Fruit fly (Drosophila melanogaster): ENCODE results near the gene CG8833.

Gene CG8833

dm6 chr3L:13911649-13912260 is 17.0 kb downstream of the CG8833 start (continued):
- TF ChIP-seq scrt (GFP tag; optimal IDR thresholded peaks at IDR 0.05) (peak; percentile 49), sqz (GFP tag; optimal IDR thresholded peaks at IDR 0.05) (peak; percentile 15), CG14050 (GFP tag; IDR thresholded peaks at IDR 0.05) (peak; percentile 17; the same call in 1 of the 3 replicates), CG30403 (GFP tag; optimal IDR thresholded peaks at IDR 0.05) (peak; percentile 54), CG11504 (tag; optimal IDR thresholded peaks at IDR 0.05) (peak; percentile 83), ase (GFP tag; IDR thresholded peaks at IDR 0.05) (0 out of 3 replicates have a peak, but pooled peaks have one; percentile 49), phol (tag; optimal IDR thresholded peaks at IDR 0.05) (peak; percentile 84), eve (GFP tag; optimal IDR thresholded peaks at IDR 0.05) (no peak), CG32767 (GFP tag; IDR thresholded peaks at IDR 0.05) (peak; percentile 60; the same call in 1 of the 2 replicates), crol (GFP tag; IDR thresholded peaks at IDR 0.05) (0 out of 2 replicates have a peak, but pooled peaks have one; percentile 26), cato (GFP tag; optimal IDR thresholded peaks at IDR 0.05; ENCODE audit: borderline replicate concordance) (peak; percentile 22), Gsc (GFP tag; IDR thresholded peaks at IDR 0.05) (peak; percentile 16; the same call in 1 of the 2 replicates), CG33557 (GFP tag; optimal IDR thresholded peaks at IDR 0.05) (no peak), zfh1 (GFP tag; IDR thresholded peaks at IDR 0.05) (peak; percentile 62; the same call in 1 of the 3 replicates), chif (GFP tag; optimal IDR thresholded peaks at IDR 0.05) (peak in 1 of 2 experiments; percentile 28), nmo (GFP tag; optimal IDR thresholded peaks at IDR 0.05) (peak; percentile 66), CG18764 (GFP tag; optimal IDR thresholded peaks at IDR 0.05) (peak; percentile 38), yki (optimal IDR thresholded peaks at IDR 0.05) (no peak), ERR (GFP tag; optimal IDR thresholded peaks at IDR 0.05) (no peak), az2 (GFP tag; optimal IDR thresholded peaks at IDR 0.05) (peak; percentile 72), disco-r (GFP tag; optimal IDR thresholded peaks at IDR 0.05) (no peak), gcm (GFP tag; optimal IDR thresholded peaks at IDR 0.05) (peak; percentile 50), Meics (GFP tag; optimal IDR thresholded peaks at IDR 0.05) (peak; percentile 70), prd (optimal IDR thresholded peaks at IDR 0.05) (no peak), prd (GFP tag; IDR thresholded peaks at IDR 0.05) (peak; percentile 70), lab (GFP tag; optimal IDR thresholded peaks at IDR 0.05) (peak; percentile 75), CG4404 (GFP tag; IDR thresholded peaks at IDR 0.05) (0 out of 2 replicates have a peak, but pooled peaks have one; percentile 21), CG7928 (GFP tag; optimal IDR thresholded peaks at IDR 0.05) (no peak), oc (tag; optimal IDR thresholded peaks at IDR 0.05) (peak; percentile 58), sug (tag; optimal IDR thresholded peaks at IDR 0.05) (peak; percentile 36), CTCF (GFP tag; optimal IDR thresholded peaks at IDR 0.05) (peak; percentile 22), CG5180 (GFP tag; optimal IDR thresholded peaks at IDR 0.05) (peak; percentile 4), CG6813 (GFP tag; optimal IDR thresholded peaks at IDR 0.05) (peak; percentile 51), Xrp1 (GFP tag; IDR thresholded peaks at IDR 0.05) (peak; percentile 68), nau (GFP tag; optimal IDR thresholded peaks at IDR 0.05) (peak; percentile 18), Atf6 (GFP tag; IDR thresholded peaks at IDR 0.05) (peak; percentile 73), Dll (GFP tag; IDR thresholded peaks at IDR 0.05; ENCODE audit: partially characterized antibody) (no peak), E2f1 (GFP tag; IDR thresholded peaks at IDR 0.05) (0 out of 2 replicates have a peak, but pooled peaks have one; percentile 53), CG17568 (GFP tag; optimal IDR thresholded peaks at IDR 0.05) (peak; percentile 2), Rfx (GFP tag; IDR thresholded peaks at IDR 0.05) (peak; percentile 66), dm (GFP tag; optimal IDR thresholded peaks at IDR 0.05) (no peak), Spps (tag; optimal IDR thresholded peaks at IDR 0.05) (no peak), CG10979 (tag; optimal IDR thresholded peaks at IDR 0.05) (peak; percentile 73), da (GFP tag; optimal IDR thresholded peaks at IDR 0.05) (no peak), tio (GFP tag; optimal IDR thresholded peaks at IDR 0.05) (peak; percentile 60), gsb (GFP tag; IDR thresholded peaks at IDR 0.05) (peak; percentile 25; the same call in 1 of the 2 replicates), CG14710 (tag; optimal IDR thresholded peaks at IDR 0.05) (peak; percentile 29), vvl (GFP tag; IDR thresholded peaks at IDR 0.05) (peak; percentile 69), CG2116 (GFP tag; optimal IDR thresholded peaks at IDR 0.05) (peak; percentile 18), sim (GFP tag; IDR thresholded peaks at IDR 0.05) (no peak), Side (GFP tag; optimal IDR thresholded peaks at IDR 0.05) (no peak)

All from whole organism, embryonic.